Worm (Caenorhabditis elegans): ENCODE data around the gene T16H12.13.

DNA sequence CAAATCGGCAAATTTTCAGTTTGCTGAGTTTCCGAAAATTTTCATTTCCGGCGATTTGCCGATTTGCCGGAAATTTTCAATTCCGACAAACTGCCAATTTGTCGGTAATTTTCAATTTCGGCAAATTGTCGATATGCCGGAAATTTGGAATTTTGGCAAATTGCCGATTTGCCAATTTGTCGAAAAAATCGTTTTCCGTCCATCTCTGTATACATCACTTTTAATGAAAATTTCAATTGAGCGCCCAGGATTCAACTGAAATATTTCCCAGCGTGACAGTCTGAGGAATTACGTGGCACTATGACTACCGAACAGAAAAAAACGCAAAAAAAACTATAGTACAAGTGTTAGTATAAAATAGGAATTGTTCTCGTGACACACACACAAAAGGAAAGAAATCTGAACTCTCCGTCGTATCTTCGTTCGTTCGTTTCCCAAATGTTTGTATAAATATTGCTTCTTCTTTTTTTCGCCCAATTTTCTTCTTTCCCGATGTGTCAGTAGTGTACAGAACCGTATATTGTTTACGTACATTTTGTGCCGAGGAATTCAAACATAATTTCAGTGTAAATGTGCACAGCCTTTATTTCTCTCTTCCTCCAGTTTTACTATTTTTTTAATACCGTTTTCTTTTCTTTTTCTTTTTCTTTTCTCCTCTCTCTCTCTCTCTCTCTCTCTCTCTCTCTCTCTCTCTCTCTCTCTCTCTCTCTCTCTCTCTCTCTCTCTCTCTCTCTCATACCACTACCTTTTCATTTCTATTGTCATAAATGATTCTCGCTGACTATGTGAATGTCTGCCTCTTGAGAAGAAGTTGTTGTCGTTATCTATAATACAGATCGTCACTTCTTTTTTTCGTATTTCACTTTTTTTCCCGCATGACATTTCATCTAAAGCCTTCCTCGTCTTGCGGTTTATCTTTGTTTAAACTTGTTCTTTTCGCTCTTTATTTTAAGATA lies 47.6 kb downstream of the T16H12.13 start:
- TF ChIP-seq snpc-4 (tag; optimal IDR thresholded peaks at IDR 0.05) (no peak), cnd-1 (tag; optimal IDR thresholded peaks at IDR 0.05) (no peak), nhr-28 (tag; optimal IDR thresholded peaks at IDR 0.05) (no peak), nhr-237 (tag; optimal IDR thresholded peaks at IDR 0.05) (no peak), nhr-76 (tag; optimal IDR thresholded peaks at IDR 0.05) (no peak), ces-1 (GFP tag; optimal IDR thresholded peaks at IDR 0.05) (no peak), unc-39 (tag; optimal IDR thresholded peaks at IDR 0.05) (no peak), lin-32 (GFP tag; optimal IDR thresholded peaks at IDR 0.05) (no peak)

Data from whole organism, mixed stage, embryonic.